Fruit fly (Drosophila melanogaster) whole organism, adult: ENCODE measurements around the gene sea.

Experiments
- CG11617 ChIP-seq: fragments of 200-800 bp; sonication (Bioruptor generic); optimal IDR thresholded peaks from 2 replicates; lab custom pipeline; 2017; ENCODE audit warnings: mild to moderate bottlenecking, missing biosample characterization, missing genetic modification reagents, missing genetic modification characterization
- CG12768 ChIP-seq: fragments of 200-800 bp; sonication (Bioruptor generic); optimal IDR thresholded peaks from 2 replicates; lab custom pipeline; 2017; ENCODE audit warnings: missing biosample characterization, missing genetic modification characterization, mild to moderate bottlenecking, moderate library complexity, missing genetic modification reagents
- CG14711 ChIP-seq: fragments of 200-800 bp; sonication (Bioruptor generic); optimal IDR thresholded peaks from 2 replicates; lab custom pipeline; 2018; ENCODE audit warnings: missing biosample characterization, mild to moderate bottlenecking, missing genetic modification characterization, moderate library complexity
- CG1620 ChIP-seq: fragments of 200-800 bp; sonication (Bioruptor generic); optimal IDR thresholded peaks from 2 replicates; lab custom pipeline; 2016; ENCODE audit warnings: missing biosample characterization, missing genetic modification characterization
- CG33017 ChIP-seq: fragments of 200-800 bp; sonication (Bioruptor generic); optimal IDR thresholded peaks from 2 replicates; lab custom pipeline; 2018; ENCODE audit warnings: missing biosample characterization, mild to moderate bottlenecking, missing genetic modification characterization, moderate library complexity
- CG5204 ChIP-seq: fragments of 200-800 bp; sonication (Bioruptor generic); optimal IDR thresholded peaks from 2 replicates; lab custom pipeline; 2016; ENCODE audit warnings: missing biosample characterization, missing genetic modification characterization
- CG7045 ChIP-seq: fragments of 200-800 bp; sonication (Bioruptor generic); optimal IDR thresholded peaks from 2 replicates; lab custom pipeline; 2017; ENCODE audit warnings: missing biosample characterization, mild to moderate bottlenecking, missing genetic modification characterization
- CG7101 ChIP-seq: fragments of 200-800 bp; sonication (Bioruptor generic); optimal IDR thresholded peaks from 2 replicates; lab custom pipeline; 2018; ENCODE audit warnings: missing biosample characterization, mild to moderate bottlenecking, missing genetic modification characterization, moderate library complexity
- Clk ChIP-seq: fragments of 200-800 bp; sonication (Bioruptor generic); optimal IDR thresholded peaks from 2 replicates; lab custom pipeline; 2017; ENCODE audit warnings: missing biosample characterization, missing genetic modification characterization
- Crg-1 ChIP-seq: fragments of 200-800 bp; sonication (Bioruptor generic); optimal IDR thresholded peaks from 2 replicates; lab custom pipeline; 2016; ENCODE audit warnings: missing biosample characterization, missing genetic modification characterization
- Hr96 ChIP-seq: fragments of 200-800 bp; sonication (Bioruptor generic); optimal IDR thresholded peaks from 2 replicates; lab custom pipeline; 2016; ENCODE audit warnings: missing biosample characterization, missing genetic modification characterization
- Mnt ChIP-seq: fragments of 200-800 bp; sonication (Bioruptor generic); optimal IDR thresholded peaks from 2 replicates; lab custom pipeline; 2016; ENCODE audit warnings: missing biosample characterization, mild to moderate bottlenecking, missing genetic modification characterization
- bab1 ChIP-seq: fragments of 200-800 bp; sonication (Bioruptor generic); optimal IDR thresholded peaks from 3 replicates; lab custom pipeline; 2019; ENCODE audit warnings: missing biosample characterization, mild to moderate bottlenecking, missing genetic modification characterization, moderate library complexity
- cic ChIP-seq: fragments of 200-800 bp; sonication (Bioruptor generic); optimal IDR thresholded peaks from 2 replicates; lab custom pipeline; 2017; ENCODE audit warnings: missing biosample characterization, mild to moderate bottlenecking, missing genetic modification characterization, moderate library complexity
- cnc ChIP-seq, 2 experiments: fragments of >200 bp; optimal IDR thresholded peaks; 2 replicates each; lab custom pipeline; 2017
- kay ChIP-seq: fragments of 200-800 bp; sonication (Bioruptor generic); peaks from one replicate; lab custom pipeline; 2016; ENCODE audit warnings: missing biosample characterization, missing genetic modification characterization, borderline replicate concordance
- ovo ChIP-seq: fragments of 200-800 bp; sonication (Bioruptor generic); optimal IDR thresholded peaks from 2 replicates; lab custom pipeline; 2016; ENCODE audit warnings: missing biosample characterization, missing genetic modification characterization
- pad ChIP-seq: fragments of 200-800 bp; sonication (Bioruptor generic); optimal IDR thresholded peaks from 3 replicates; lab custom pipeline; 2017; ENCODE audit warnings: missing biosample characterization, missing genetic modification characterization, mild to moderate bottlenecking, moderate library complexity, missing genetic modification reagents
- tj ChIP-seq: fragments of 200-800 bp; sonication (Bioruptor generic); optimal IDR thresholded peaks from 3 replicates; lab custom pipeline; 2017; ENCODE audit warnings: missing biosample characterization, mild to moderate bottlenecking, missing genetic modification characterization, moderate library complexity
- toe ChIP-seq: fragments of 200-800 bp; sonication (Bioruptor generic); optimal IDR thresholded peaks from 2 replicates; lab custom pipeline; 2016; ENCODE audit warnings: missing biosample characterization, missing genetic modification characterization

The sea gene

dm6 chr3R:11613252-11614036 lies 46.6 kb upstream of the sea start:
- TF ChIP-seq CG14711 (peak; percentile 21), CG11617 (GFP tag; lab: Kevin White, UChicago) (no peak), CG7045 (no peak), Mnt (GFP tag; lab: Kevin White, UChicago) (no peak), tj (GFP tag; lab: Kevin White, UChicago) (no peak), cnc (optimal IDR thresholded peaks at IDR 0.05; lab: Kevin White, UChicago) (no peak), Crg-1 (GFP tag; lab: Kevin White, UChicago) (peak; percentile 57), CG5204 (GFP tag; lab: Kevin White, UChicago) (no peak), pad (GFP tag; lab: Kevin White, UChicago) (peak; percentile 44), CG33017 (tag; lab: Kevin White, UChicago) (no peak), toe (peak; percentile 57), ovo (GFP tag; lab: Kevin White, UChicago) (peak; percentile 37), cic (no peak), Clk (GFP tag; lab: Kevin White, UChicago) (no peak), CG1620 (GFP tag; lab: Kevin White, UChicago) (peak; percentile 79), Hr96 (peak; percentile 54), bab1 (GFP tag; lab: Kevin White, UChicago) (peak; percentile 70), CG12768 (GFP tag; lab: Kevin White, UChicago) (no peak)

DNA sequence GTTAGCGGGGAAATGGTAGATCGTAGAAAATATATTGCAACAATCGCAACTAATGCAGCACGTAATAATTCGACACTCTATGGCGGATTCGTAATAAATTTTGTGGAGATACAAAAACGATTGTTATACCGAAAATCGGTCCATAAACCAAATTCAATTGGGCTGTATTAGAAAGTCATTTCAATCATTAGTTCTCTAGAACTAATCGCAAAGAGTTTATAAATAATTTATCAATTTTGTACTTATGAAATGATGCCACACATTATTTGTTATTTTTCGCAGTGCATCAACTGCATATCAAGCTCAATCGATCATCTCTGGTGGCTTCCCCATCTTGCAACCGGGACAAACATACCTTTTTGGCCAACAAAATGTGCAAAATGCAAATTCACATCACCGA lies 45.6 kb upstream of the sea start:
- no peak for TF ChIP-seq CG7045
- no peak for TF ChIP-seq bab1 (GFP tag; lab: Kevin White, UChicago)
- TF ChIP-seq tj (GFP tag; lab: Kevin White, UChicago): no peak
- no peak for TF ChIP-seq CG33017 (tag; lab: Kevin White, UChicago)
- no peak for TF ChIP-seq CG7101 (tag; lab: Kevin White, UChicago)
- TF ChIP-seq CG12768 (GFP tag; lab: Kevin White, UChicago): no peak
- TF ChIP-seq Mnt (GFP tag; lab: Kevin White, UChicago): no peak
- no peak for TF ChIP-seq ovo (GFP tag; lab: Kevin White, UChicago)
- no peak for TF ChIP-seq CG14711
- TF ChIP-seq toe: no peak
- no peak for TF ChIP-seq cic

- TF ChIP-seq tj (GFP tag; lab: Kevin White, UChicago) (no peak), CG1620 (GFP tag; lab: Kevin White, UChicago) (no peak), bab1 (GFP tag; lab: Kevin White, UChicago) (no peak), Clk (GFP tag; lab: Kevin White, UChicago) (no peak), CG11617 (GFP tag; lab: Kevin White, UChicago) (no peak), ovo (GFP tag; lab: Kevin White, UChicago) (no peak), CG5204 (GFP tag; lab: Kevin White, UChicago) (no peak), CG12768 (GFP tag; lab: Kevin White, UChicago) (no peak), cic (no peak)
Measured at dm6 chr3R:11606679-11607078, 39.8 kb upstream of the sea start.

- TF ChIP-seq cic (no peak), CG7101 (tag; lab: Kevin White, UChicago) (no peak), CG1620 (GFP tag; lab: Kevin White, UChicago) (no peak), bab1 (GFP tag; lab: Kevin White, UChicago) (peak; percentile 30), kay (GFP tag; lab: Kevin White, UChicago) (peak; percentile 60), Hr96 (peak; percentile 7), Clk (GFP tag; lab: Kevin White, UChicago) (no peak), toe (no peak), CG11617 (GFP tag; lab: Kevin White, UChicago) (no peak), tj (GFP tag; lab: Kevin White, UChicago) (no peak), ovo (GFP tag; lab: Kevin White, UChicago) (no peak), CG5204 (GFP tag; lab: Kevin White, UChicago) (no peak), cnc (optimal IDR thresholded peaks at IDR 0.05; lab: Kevin White, UChicago) (no peak), CG33017 (tag; lab: Kevin White, UChicago) (no peak)
Measured at dm6 chr3R:11604654-11605436, 38.0 kb upstream of the sea start.

dm6 chr3R:11603136-11603535 lies 36.3 kb upstream of the sea start:
- TF ChIP-seq cnc (optimal IDR thresholded peaks at IDR 0.05; lab: Kevin White, UChicago) (no peak), CG11617 (GFP tag; lab: Kevin White, UChicago) (no peak), kay (GFP tag; lab: Kevin White, UChicago) (no peak), Hr96 (no peak), cic (no peak), CG1620 (GFP tag; lab: Kevin White, UChicago) (no peak), Crg-1 (GFP tag; lab: Kevin White, UChicago) (no peak), CG33017 (tag; lab: Kevin White, UChicago) (no peak)

DNA sequence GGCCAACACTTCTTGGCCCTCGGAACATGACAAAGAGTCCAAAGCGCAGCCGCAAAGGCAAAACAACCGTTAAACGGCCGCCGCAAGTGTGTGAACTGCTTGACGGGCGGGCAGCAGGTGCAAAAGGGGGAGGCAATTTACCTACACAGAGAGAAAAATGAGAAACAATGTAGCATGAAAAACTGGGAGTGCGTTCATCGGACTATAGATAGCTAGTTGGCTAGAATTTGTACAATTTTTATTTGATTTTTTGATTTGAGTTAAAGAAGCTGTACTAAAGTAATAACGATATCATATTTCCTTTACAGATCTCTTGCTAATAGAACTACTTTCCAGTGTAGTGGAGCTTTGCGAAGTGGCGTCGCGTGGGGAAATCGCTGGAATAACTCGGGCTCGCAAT lies 28.7 kb upstream of the sea start:
- TF ChIP-seq kay (GFP tag; lab: Kevin White, UChicago) (no peak), pad (GFP tag; lab: Kevin White, UChicago) (no peak), tj (GFP tag; lab: Kevin White, UChicago) (no peak), CG1620 (GFP tag; lab: Kevin White, UChicago) (no peak), Hr96 (no peak), Mnt (GFP tag; lab: Kevin White, UChicago) (no peak), Clk (GFP tag; lab: Kevin White, UChicago) (no peak), ovo (GFP tag; lab: Kevin White, UChicago) (no peak), CG33017 (tag; lab: Kevin White, UChicago) (no peak), cnc (optimal IDR thresholded peaks at IDR 0.05; lab: Kevin White, UChicago) (no peak), Crg-1 (GFP tag; lab: Kevin White, UChicago) (no peak), CG7045 (no peak), CG5204 (GFP tag; lab: Kevin White, UChicago) (no peak), CG7101 (tag; lab: Kevin White, UChicago) (no peak), bab1 (GFP tag; lab: Kevin White, UChicago) (no peak), cic (no peak), CG11617 (GFP tag; lab: Kevin White, UChicago) (no peak), CG14711 (no peak), toe (no peak), CG12768 (GFP tag; lab: Kevin White, UChicago) (no peak)
